Fruit fly (Drosophila melanogaster) whole organism, embryonic: ENCODE data around the gene Sgf11.
A peak's percentile ranks its signal among the peaks of the same experiment; 100 is the strongest.

Source experiments
- CG14014 ChIP-seq: fragments of 200-800 bp; sonication (Bioruptor generic); IDR thresholded peaks from 2 replicates; pipeline ENCODE4 v1.3.6; 2022; ENCODE audit warnings: missing biosample characterization, missing genetic modification characterization
- CG31224 ChIP-seq: fragments of 200-800 bp; sonication (Bioruptor generic); IDR thresholded peaks from 2 replicates; pipeline ENCODE4 v1.3.6; 2022; ENCODE audit warnings: missing biosample characterization, missing genetic modification characterization
- CG34376 ChIP-seq: fragments of 200-800 bp; sonication (Bioruptor generic); optimal IDR thresholded peaks from 2 replicates; lab custom pipeline; 2018; ENCODE audit warnings: missing biosample characterization, mild to moderate bottlenecking, missing genetic modification characterization
- HmgZ ChIP-seq: fragments of 200-800 bp; sonication (Bioruptor generic); optimal IDR thresholded peaks from 2 replicates; lab custom pipeline; 2018; ENCODE audit warnings: missing biosample characterization, mild to moderate bottlenecking, missing genetic modification characterization
- Hmr ChIP-seq: fragments of 200-800 bp; sonication (Bioruptor generic); optimal IDR thresholded peaks from 3 replicates; lab custom pipeline; 2017; ENCODE audit warnings: mild to moderate bottlenecking, missing biosample characterization, missing genetic modification reagents, missing genetic modification characterization
- ara ChIP-seq: fragments of 200-800 bp; sonication (Bioruptor generic); IDR thresholded peaks from 2 replicates; pipeline ENCODE4 v1.3.6; 2022; ENCODE audit warnings: missing biosample characterization, missing genetic modification characterization
- chinmo ChIP-seq: fragments of 200-800 bp; sonication (Bioruptor generic); IDR thresholded peaks from 4 replicates; pipeline ENCODE4 v1.3.6; 2022; ENCODE audit warnings: missing biosample characterization, missing genetic modification characterization; ENCODE audit not compliant: partially characterized antibody
- corto ChIP-seq: fragments of 200-800 bp; sonication (Bioruptor generic); optimal IDR thresholded peaks from 2 replicates; lab custom pipeline; 2016; ENCODE audit warnings: missing biosample characterization, mild to moderate bottlenecking, missing genetic modification characterization, moderate library complexity
- seq ChIP-seq: fragments of 200-800 bp; sonication (Bioruptor generic); IDR thresholded peaks from 2 replicates; pipeline ENCODE4 v1.3.6; 2022; ENCODE audit warnings: missing biosample characterization, missing genetic modification characterization
- sob ChIP-seq: fragments of 200-800 bp; sonication (Bioruptor generic); IDR thresholded peaks from 2 replicates; pipeline ENCODE4 v1.3.6; 2022; ENCODE audit warnings: missing biosample characterization, missing genetic modification characterization
- tll ChIP-seq, 2 experiments: fragments of 200-800 bp in 1 of 2; fragments of >200 bp in 1 of 2; sonication (Bioruptor generic) in 1 of 2; optimal IDR thresholded peaks; 2 replicates each; lab custom pipeline; 2017 to 2019; ENCODE audit warnings: missing biosample characterization in 2 of 2, missing genetic modification characterization in 2 of 2, mild to moderate bottlenecking in 1 of 2, moderate library complexity in 1 of 2

The Sgf11 gene

DNA sequence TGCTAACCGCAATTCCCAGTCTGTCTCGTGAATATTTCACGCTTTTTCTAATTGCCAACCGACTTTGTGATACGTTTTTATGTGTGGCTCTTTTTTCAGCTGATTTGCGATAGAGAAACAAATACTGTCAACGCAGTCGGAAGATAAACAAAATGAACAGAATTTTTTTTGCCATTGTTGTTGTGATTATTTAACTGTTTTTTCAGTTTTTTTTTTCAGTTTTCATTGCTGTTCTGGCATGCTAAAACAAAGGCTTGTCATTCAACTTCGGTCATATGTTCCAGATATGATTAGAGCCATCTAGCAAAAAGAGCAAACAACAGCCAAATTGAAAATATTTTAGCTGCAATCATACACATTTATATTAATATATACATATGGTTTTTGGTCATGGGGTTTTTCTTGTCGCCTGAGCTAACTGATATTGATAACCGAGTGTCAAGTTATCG is 49.4 kb downstream of the Sgf11 start (continued):
- TF ChIP-seq chinmo (GFP tag; lab: Robert Waterston, UW), result 0 out of 4 replicates have a peak, but pooled peaks have one; percentile 57
- no peak; the same call in 1 of the 2 replicates for TF ChIP-seq seq
- TF ChIP-seq CG31224 (GFP tag; lab: Robert Waterston, UW), result no peak
- peak; percentile 28; the same call in 1 of the 2 replicates for TF ChIP-seq sob (GFP tag; lab: Robert Waterston, UW)
- TF ChIP-seq HmgZ (tag; lab: Kevin White, UChicago), result peak; percentile 32
- peak; percentile 17 for TF ChIP-seq corto (GFP tag; lab: Kevin White, UChicago)
- TF ChIP-seq CG34376 (GFP tag; lab: Kevin White, UChicago), result peak; percentile 39
- TF ChIP-seq CG14014, result no peak
- no peak for TF ChIP-seq tll (GFP tag; optimal IDR thresholded peaks at IDR 0.05; lab: Kevin White, UChicago)
- TF ChIP-seq Hmr, result peak; percentile 3
- no peak for TF ChIP-seq ara (GFP tag; lab: Robert Waterston, UW)
- TF ChIP-seq, all 482 proteins: peak for 17
